Worm (Caenorhabditis elegans): ENCODE measurements around the gene srh-35.

DNA sequence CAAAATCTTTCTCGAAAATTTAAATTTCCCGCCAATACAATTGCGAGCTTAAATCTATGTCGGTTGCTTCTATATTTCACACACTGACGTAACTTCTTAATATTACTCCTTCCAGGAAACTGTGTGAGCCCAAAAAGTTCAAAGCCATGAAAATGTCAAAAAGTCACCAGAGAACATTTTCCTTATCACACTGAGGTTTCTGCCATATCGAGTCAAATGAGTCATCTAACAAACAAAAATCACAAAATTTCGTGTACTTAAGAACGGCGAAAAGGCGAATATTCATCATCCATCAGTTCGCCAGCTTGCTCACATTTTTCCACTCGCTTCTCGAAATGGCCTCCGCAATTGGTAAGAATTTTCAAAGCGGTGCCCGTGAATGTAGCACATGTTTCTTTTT, 655 bp upstream of the srh-35 start, which contains the start of gene M02H5.8:
- TF ChIP-seq R02D3.7 (tag; optimal IDR thresholded peaks at IDR 0.05) (no peak), mdl-1 (tag; optimal IDR thresholded peaks at IDR 0.05) (no peak), set-16 (GFP tag; IDR thresholded peaks at IDR 0.05) (no peak), snpc-4 (tag; optimal IDR thresholded peaks at IDR 0.05) (no peak), ctbp-1 (GFP tag; IDR thresholded peaks at IDR 0.05) (no peak), dmd-8 (GFP tag; IDR thresholded peaks at IDR 0.05) (no peak), ztf-7 (tag; optimal IDR thresholded peaks at IDR 0.05) (no peak), ceh-44 (GFP tag; IDR thresholded peaks at IDR 0.05) (no peak), egl-27 (tag; optimal IDR thresholded peaks at IDR 0.05) (no peak), unc-62 (GFP tag; optimal IDR thresholded peaks at IDR 0.05 in 1 of 2) (no peak), unc-62 (tag; optimal IDR thresholded peaks at IDR 0.05) (no peak), skn-1 (tag; optimal IDR thresholded peaks at IDR 0.05) (no peak)
